Worm (Caenorhabditis elegans) whole organism, young adult: ENCODE data around the gene D1044.4.

Source experiments
- B0336.3 ChIP-seq: fragments of 200-800 bp; sonication (Bioruptor generic); IDR thresholded peaks from 2 replicates; pipeline ENCODE4 v1.3.6; 2022; ENCODE audit warnings: missing genetic modification characterization, missing compliant biosample characterization
- C06A6.2 ChIP-seq: fragments of 200-800 bp; sonication (Bioruptor generic); conservative IDR thresholded peaks from 2 replicates; pipeline ENCODE4 v1.3.6; 2022; ENCODE audit warnings: missing genetic modification characterization, missing compliant biosample characterization
- F23B12.7 ChIP-seq: sonication (generic microtip); optimal IDR thresholded peaks from 2 replicates; lab custom pipeline; 2017; ENCODE audit warnings: missing genetic modification characterization, mild to moderate bottlenecking, missing compliant biosample characterization, antibody characterized with exemption, moderate library complexity; ENCODE audit not compliant: insufficient read depth
- F37B4.10 ChIP-seq: fragments of 200-800 bp; sonication (Bioruptor generic); IDR thresholded peaks from 2 replicates; pipeline ENCODE4 v1.3.6; 2022; ENCODE audit warnings: missing genetic modification characterization, missing compliant biosample characterization
- F57C9.4 ChIP-seq: sonication (generic microtip); optimal IDR thresholded peaks from 2 replicates; lab custom pipeline; 2017; ENCODE audit warnings: mild to moderate bottlenecking, missing genetic modification characterization, missing compliant biosample characterization
- T07F8.4 ChIP-seq: sonication (generic microtip); optimal IDR thresholded peaks from 2 replicates; lab custom pipeline; 2016; ENCODE audit warnings: mild to moderate bottlenecking, missing genetic modification characterization, moderate library complexity, missing compliant biosample characterization
- ama-1 ChIP-seq, 3 experiments: fragments of 150-350 bp in 1 of 3; sonication (generic microtip) in 2 of 3; optimal IDR thresholded peaks; 2 replicates each; lab custom pipeline; 2014 to 2018; ENCODE audit warnings: missing biosample characterization in 2 of 3, missing genetic modification characterization in 2 of 3, missing genetic modification reagents in 2 of 3
- atf-7 ChIP-seq: sonication (generic microtip); optimal IDR thresholded peaks from 2 replicates; lab custom pipeline; 2017; ENCODE audit warnings: mild to moderate bottlenecking, missing genetic modification characterization, missing compliant biosample characterization
- cebp-1 ChIP-seq, 2 experiments: fragments of 200-800 bp in 1 of 2; sonication (Bioruptor generic) in 1 of 2; sonication (generic microtip) in 1 of 2; IDR thresholded peaks in 1 of 2; optimal IDR thresholded peaks in 1 of 2; 2 replicates each; pipeline versions ENCODE4 v1.3.6 to Lab custom; 2017 to 2022; ENCODE audit warnings: missing compliant biosample characterization in 2 of 2, missing genetic modification characterization in 2 of 2, mild to moderate bottlenecking in 1 of 2, missing genetic modification reagents in 1 of 2, moderate library complexity in 1 of 2
- ceh-100 ChIP-seq: fragments of 200-800 bp; sonication (Bioruptor generic); IDR thresholded peaks from 2 replicates; pipeline ENCODE4 v1.3.6; 2022; ENCODE audit warnings: missing genetic modification reagents, missing genetic modification characterization, missing compliant biosample characterization
- chd-7 ChIP-seq: sonication (generic microtip); optimal IDR thresholded peaks from 2 replicates; lab custom pipeline; 2016; ENCODE audit warnings: mild to moderate bottlenecking, missing genetic modification characterization, moderate library complexity, missing compliant biosample characterization
- egl-44 ChIP-seq: fragments of 200-800 bp; sonication (Bioruptor generic); IDR thresholded peaks from 2 replicates; pipeline ENCODE4 v1.3.6; 2022; ENCODE audit warnings: missing genetic modification reagents, missing genetic modification characterization, missing compliant biosample characterization
- egrh-3 ChIP-seq: fragments of 200-800 bp; sonication (Bioruptor generic); IDR thresholded peaks from 2 replicates; pipeline ENCODE4 v1.3.6; 2022; ENCODE audit warnings: missing genetic modification reagents, missing genetic modification characterization, missing compliant biosample characterization
- ekl-4 ChIP-seq: fragments of 200-800 bp; sonication (Bioruptor generic); IDR thresholded peaks from 2 replicates; pipeline ENCODE4 v1.3.6; 2022; ENCODE audit warnings: missing genetic modification reagents, missing genetic modification characterization, missing compliant biosample characterization
- ets-4 ChIP-seq: fragments of 200-800 bp; sonication (Bioruptor generic); optimal IDR thresholded peaks from 2 replicates; lab custom pipeline; 2018; ENCODE audit warnings: mild to moderate bottlenecking, missing genetic modification characterization, missing compliant biosample characterization
- him-1 ChIP-seq: sonication (generic microtip); optimal IDR thresholded peaks from 2 replicates; lab custom pipeline; 2016; ENCODE audit warnings: missing genotype, missing genetic modification reagents, missing genetic modification characterization, missing compliant biosample characterization
- hmg-1.2 ChIP-seq: fragments of 200-800 bp; sonication (Bioruptor generic); IDR thresholded peaks from 2 replicates; pipeline ENCODE4 v1.3.6; 2022; ENCODE audit warnings: missing genetic modification reagents, missing genetic modification characterization, missing compliant biosample characterization
- let-607 ChIP-seq, 2 experiments: fragments of 200-800 bp in 1 of 2; sonication (Bioruptor generic) in 1 of 2; sonication (generic microtip) in 1 of 2; optimal IDR thresholded peaks; 2 replicates each; lab custom pipeline; 2016 to 2018; ENCODE audit warnings: mild to moderate bottlenecking in 2 of 2, missing compliant biosample characterization in 2 of 2, missing genetic modification characterization in 2 of 2, moderate library complexity in 2 of 2, missing genotype in 1 of 2
- lin-26 ChIP-seq: fragments of 200-800 bp; sonication (Bioruptor generic); IDR thresholded peaks from 2 replicates; pipeline ENCODE4 v1.3.6; 2022; ENCODE audit warnings: missing genetic modification reagents, missing genetic modification characterization, missing compliant biosample characterization
- lin-40 ChIP-seq: sonication (generic microtip); optimal IDR thresholded peaks from 2 replicates; lab custom pipeline; 2016; ENCODE audit warnings: missing genetic modification characterization, mild to moderate bottlenecking, missing compliant biosample characterization, missing genotype, missing genetic modification reagents
- madf-8 ChIP-seq: fragments of 200-800 bp; sonication (Bioruptor generic); conservative IDR thresholded peaks from 2 replicates; pipeline ENCODE4 v1.3.6; 2022; ENCODE audit warnings: missing genetic modification reagents, missing genetic modification characterization, missing compliant biosample characterization
- mcd-1 ChIP-seq: fragments of 200-800 bp; sonication (Bioruptor generic); IDR thresholded peaks from 2 replicates; pipeline ENCODE4 v1.3.6; 2022; ENCODE audit warnings: missing genetic modification reagents, missing genetic modification characterization, missing compliant biosample characterization
- mxl-1 ChIP-seq: sonication (generic microtip); optimal IDR thresholded peaks from 2 replicates; lab custom pipeline; 2016; ENCODE audit warnings: missing genetic modification characterization, missing compliant biosample characterization
- nfya-2 ChIP-seq: fragments of 200-800 bp; sonication (Bioruptor generic); IDR thresholded peaks from 2 replicates; pipeline ENCODE4 v1.3.6; 2022; ENCODE audit warnings: missing genetic modification reagents, missing genetic modification characterization, missing compliant biosample characterization
- nhr-80 ChIP-seq: sonication (generic microtip); optimal IDR thresholded peaks from 2 replicates; lab custom pipeline; 2016; ENCODE audit warnings: missing genetic modification characterization, missing compliant biosample characterization
- sdz-38 ChIP-seq: sonication (generic microtip); optimal IDR thresholded peaks from 2 replicates; lab custom pipeline; 2016; ENCODE audit warnings: missing genotype, missing genetic modification characterization, missing compliant biosample characterization
- snpc-4 ChIP-seq, 5 experiments: fragments of 150-350 bp in 1 of 5; sonication (generic microtip) in 4 of 5; optimal IDR thresholded peaks; 2 replicates each; lab custom pipeline; 2014 to 2018; ENCODE audit warnings: missing genetic modification characterization in 5 of 5, missing biosample characterization in 3 of 5, antibody characterized with exemption in 2 of 5, mild to moderate bottlenecking in 2 of 5, missing compliant biosample characterization in 2 of 5, missing genotype in 2 of 5, moderate library complexity in 2 of 5, missing genetic modification reagents in 1 of 5
- somi-1 ChIP-seq: fragments of 200-800 bp; sonication (Bioruptor generic); optimal IDR thresholded peaks from 2 replicates; lab custom pipeline; 2018; ENCODE audit warnings: mild to moderate bottlenecking, missing genetic modification characterization, missing compliant biosample characterization
- tbp1 ChIP-seq: fragments of 200-800 bp; sonication (Bioruptor generic); optimal IDR thresholded peaks from 2 replicates; lab custom pipeline; 2018; ENCODE audit warnings: mild to moderate bottlenecking, missing genetic modification characterization, missing compliant biosample characterization
- tbx-9 ChIP-seq: sonication (generic microtip); optimal IDR thresholded peaks from 2 replicates; lab custom pipeline; 2016; ENCODE audit warnings: borderline replicate concordance, missing genetic modification characterization, inconsistent platforms, missing compliant biosample characterization
- unc-62 ChIP-seq: fragments of 150-350 bp; optimal IDR thresholded peaks from 2 replicates; lab custom pipeline; 2014; ENCODE audit warnings: missing biosample characterization, missing genetic modification reagents, missing genetic modification characterization
- xnd-1 ChIP-seq: sonication (generic microtip); optimal IDR thresholded peaks from 2 replicates; lab custom pipeline; 2016; ENCODE audit warnings: missing genotype, missing genetic modification reagents, missing genetic modification characterization, missing compliant biosample characterization
- zfh-2 ChIP-seq: fragments of 200-800 bp; sonication (Bioruptor generic); conservative IDR thresholded peaks from 2 replicates; pipeline ENCODE4 v1.3.6; 2022; ENCODE audit warnings: missing genetic modification reagents, missing genetic modification characterization, missing compliant biosample characterization
- ztf-25 ChIP-seq: fragments of 200-800 bp; sonication (Bioruptor generic); IDR thresholded peaks from 2 replicates; pipeline ENCODE4 v1.3.6; 2022; ENCODE audit warnings: missing genetic modification reagents, missing genetic modification characterization, missing compliant biosample characterization

D1044.4 gene

ce11 chrIII:5505474-5506022 lies 16.3 kb downstream of the D1044.4 start:
- TF ChIP-seq mcd-1 (GFP tag; lab: Robert Waterston, UW) = 0 out of 2 replicates have a peak, but pooled peaks have one; percentile 6
- TF ChIP-seq hmg-1.2 (GFP tag; lab: Robert Waterston, UW) = 0 out of 2 replicates have a peak, but pooled peaks have one; percentile 6
- no peak for TF ChIP-seq madf-8 (GFP tag; lab: Robert Waterston, UW)
- TF ChIP-seq zfh-2 (GFP tag; lab: Robert Waterston, UW) = peak; percentile 69
- peak; percentile 26; the same call in 1 of the 2 replicates for TF ChIP-seq ceh-100 (GFP tag; lab: Robert Waterston, UW)

- TF ChIP-seq zfh-2 (GFP tag; lab: Robert Waterston, UW) (peak; percentile 88), atf-7 (tag; lab: Kevin White, UChicago) (no peak), egrh-3 (GFP tag; lab: Robert Waterston, UW) (peak; percentile 72), madf-8 (GFP tag; lab: Robert Waterston, UW) (no peak), ekl-4 (GFP tag; lab: Robert Waterston, UW) (0 out of 2 replicates have a peak, but pooled peaks have one; percentile 14), F37B4.10 (GFP tag; lab: Robert Waterston, UW) (no peak), tbx-9 (tag; lab: Kevin White, UChicago) (no peak), xnd-1 (no peak), T07F8.4 (tag; lab: Kevin White, UChicago) (no peak), nfya-2 (GFP tag; lab: Robert Waterston, UW) (0 out of 2 replicates have a peak, but pooled peaks have one; percentile 56), him-1 (tag; lab: Kevin White, UChicago) (no peak), mxl-1 (tag; lab: Kevin White, UChicago) (no peak), mcd-1 (GFP tag; lab: Robert Waterston, UW) (0 out of 2 replicates have a peak, but pooled peaks have one; percentile 21), F57C9.4 (tag; lab: Kevin White, UChicago) (no peak), sdz-38 (no peak), ztf-25 (GFP tag; lab: Robert Waterston, UW) (no peak), lin-26 (GFP tag; lab: Robert Waterston, UW) (peak; percentile 37; the same call in 1 of the 2 replicates)
- TF ChIP-seq, all 124 proteins: peak for 6
These were observed 16.9 kb downstream of the D1044.4 start for ce11 chrIII:5504725-5505473.

- TF ChIP-seq chd-7 (tag; lab: Kevin White, UChicago) (no peak), egl-44 (GFP tag; lab: Robert Waterston, UW) (0 out of 2 replicates have a peak, but pooled peaks have one; percentile 16), ets-4 (GFP tag; lab: Kevin White, UChicago) (peak; percentile 25), F23B12.7 (peak; percentile 8), unc-62 (GFP tag; lab: Kevin White, UChicago) (peak; percentile 15), ama-1 (optimal IDR thresholded peaks at IDR 0.05; lab: Kevin White, UChicago) (peak; percentile 91), ama-1 (GFP tag; optimal IDR thresholded peaks at IDR 0.05; lab: Kevin White, UChicago) (peak in 1 of 2 experiments; percentile 16), somi-1 (GFP tag; lab: Kevin White, UChicago) (no peak), hmg-1.2 (GFP tag; lab: Robert Waterston, UW) (peak; percentile 51; the same call in 1 of the 2 replicates), B0336.3 (GFP tag; lab: Robert Waterston, UW) (no peak; the same call in 1 of the 2 replicates), snpc-4 (GFP tag; optimal IDR thresholded peaks at IDR 0.05; lab: Kevin White, UChicago) (no peak), snpc-4 (tag; optimal IDR thresholded peaks at IDR 0.05; lab: Kevin White, UChicago) (peak in 1 of 4 experiments; percentile 18), nhr-80 (tag; lab: Kevin White, UChicago) (peak; percentile 32), let-607 (tag; optimal IDR thresholded peaks at IDR 0.05; lab: Kevin White, UChicago) (peak in 1 of 2 experiments; percentile 12), cebp-1 (GFP tag; IDR thresholded peaks at IDR 0.05; lab: Robert Waterston, UW) (no peak), cebp-1 (tag; optimal IDR thresholded peaks at IDR 0.05; lab: Kevin White, UChicago) (peak; percentile 80), C06A6.2 (GFP tag; lab: Robert Waterston, UW) (0 out of 2 replicates have a peak, but pooled peaks have one; percentile 12), lin-40 (tag; lab: Kevin White, UChicago) (peak; percentile 23), tbp1 (GFP tag; lab: Kevin White, UChicago) (peak; percentile 12)
These were observed 17.7 kb downstream of the D1044.4 start for ce11 chrIII:5504164-5504563.
